Fruit fly (Drosophila melanogaster): ENCODE measurements around the gene CG17919.

The CG17919 gene

DNA sequence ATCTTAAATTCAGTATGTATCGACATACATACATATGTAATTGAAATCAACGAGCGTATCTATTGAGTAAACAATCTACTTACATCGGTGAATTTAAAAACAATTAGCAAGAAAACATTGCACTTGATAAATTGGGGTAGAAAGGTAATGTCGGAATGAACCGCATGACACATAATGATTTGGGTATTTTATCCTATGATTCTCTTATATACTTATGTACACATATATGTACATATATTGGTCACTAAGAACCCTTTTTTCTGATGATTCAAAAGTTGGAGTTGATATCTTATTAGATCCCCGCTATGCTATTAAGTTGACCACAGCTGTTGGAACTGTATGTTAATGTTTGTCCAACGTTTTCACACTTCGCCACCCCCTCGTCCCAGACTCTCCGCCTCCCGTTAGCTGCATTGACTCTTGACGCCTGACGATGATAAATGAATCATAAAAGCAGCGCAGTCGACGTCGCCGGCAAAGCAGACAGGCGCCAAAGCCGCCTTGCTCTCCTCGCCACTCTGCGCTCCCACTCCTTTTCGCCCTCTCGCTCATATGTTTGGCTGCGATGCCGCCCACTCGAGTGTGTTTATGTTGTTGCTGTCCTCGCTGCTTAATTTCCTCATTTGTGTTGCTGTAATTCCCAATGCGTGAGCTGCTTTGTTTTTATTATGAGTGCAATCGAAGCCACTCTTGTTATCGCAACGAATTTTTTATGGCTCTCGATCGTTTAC lies 9.2 kb downstream of the CG17919 start (continued):
- TF ChIP-seq CG4360 (GFP tag; IDR thresholded peaks at IDR 0.05) (peak; percentile 76), stc (GFP tag; IDR thresholded peaks at IDR 0.05) (0 out of 2 replicates have a peak, but pooled peaks have one; percentile 10), z (GFP tag; IDR thresholded peaks at IDR 0.05) (peak; percentile 95), CG4424 (GFP tag; optimal IDR thresholded peaks at IDR 0.05) (peak; percentile 53), CG10321 (GFP tag; IDR thresholded peaks at IDR 0.05) (no peak), fd96Cb (tag; optimal IDR thresholded peaks at IDR 0.05) (peak; percentile 30), Ets65A (GFP tag) (no peak), CG1603 (tag; optimal IDR thresholded peaks at IDR 0.05) (peak; percentile 33), CG10147 (GFP tag; optimal IDR thresholded peaks at IDR 0.05) (peak; percentile 5), BtbVII (GFP tag; optimal IDR thresholded peaks at IDR 0.05) (no peak), CG3995 (GFP tag; optimal IDR thresholded peaks at IDR 0.05) (no peak), danr (GFP tag; IDR thresholded peaks at IDR 0.05) (no peak), ttk (GFP tag; IDR thresholded peaks at IDR 0.05) (no peak), vfl (GFP tag; optimal IDR thresholded peaks at IDR 0.05) (no peak), CG12155 (GFP tag; optimal IDR thresholded peaks at IDR 0.05) (no peak), CG17186 (GFP tag; optimal IDR thresholded peaks at IDR 0.05) (no peak), ERR (GFP tag; optimal IDR thresholded peaks at IDR 0.05) (no peak), bcd (GFP tag; optimal IDR thresholded peaks at IDR 0.05) (peak; percentile 39), tna (GFP tag; IDR thresholded peaks at IDR 0.05; ENCODE audit: partially characterized antibody) (no peak; the same call in 1 of the 2 replicates), abd-A (tag; optimal IDR thresholded peaks at IDR 0.05) (no peak), chif (GFP tag; optimal IDR thresholded peaks at IDR 0.05) (no peak), CG30020 (tag; optimal IDR thresholded peaks at IDR 0.05) (no peak), CG6689 (GFP tag; IDR thresholded peaks at IDR 0.05) (peak; percentile 39; the same call in 1 of the 2 replicates), org-1 (GFP tag; optimal IDR thresholded peaks at IDR 0.05) (peak; percentile 54), ewg (GFP tag; optimal IDR thresholded peaks at IDR 0.05) (peak; percentile 18), gce (GFP tag; IDR thresholded peaks at IDR 0.05) (no peak), odd (GFP tag; optimal IDR thresholded peaks at IDR 0.05) (peak; percentile 3), her (GFP tag; optimal IDR thresholded peaks at IDR 0.05) (no peak), tup (GFP tag; optimal IDR thresholded peaks at IDR 0.05) (no peak), Dfd (GFP tag; optimal IDR thresholded peaks at IDR 0.05) (no peak), hth (optimal IDR thresholded peaks at IDR 0.05) (no peak), ato (GFP tag; IDR thresholded peaks at IDR 0.05; ENCODE audit: partially characterized antibody) (no peak), CG31365 (tag; optimal IDR thresholded peaks at IDR 0.05) (no peak), CG1024 (GFP tag; IDR thresholded peaks at IDR 0.05) (no peak), wor (GFP tag; IDR thresholded peaks at IDR 0.05) (no peak), pum (GFP tag; optimal IDR thresholded peaks at IDR 0.05) (no peak), CG31441 (GFP tag; IDR thresholded peaks at IDR 0.05) (peak; percentile 29; the same call in 1 of the 2 replicates), bigmax (GFP tag; optimal IDR thresholded peaks at IDR 0.05) (no peak), Dad (GFP tag; optimal IDR thresholded peaks at IDR 0.05) (no peak), CG17802 (tag; optimal IDR thresholded peaks at IDR 0.05) (no peak), cato (GFP tag; optimal IDR thresholded peaks at IDR 0.05; ENCODE audit: borderline replicate concordance) (no peak), otp (GFP tag; IDR thresholded peaks at IDR 0.05) (0 out of 3 replicates have a peak, but pooled peaks have one; percentile 9), CG4617 (GFP tag; optimal IDR thresholded peaks at IDR 0.05; ENCODE audit: borderline replicate concordance) (no peak), bab2 (GFP tag; optimal IDR thresholded peaks at IDR 0.05) (no peak), chm (GFP tag; IDR thresholded peaks at IDR 0.05) (no peak), CG16863 (GFP tag; optimal IDR thresholded peaks at IDR 0.05) (no peak), D (optimal IDR thresholded peaks at IDR 0.05) (no peak), D (GFP tag; optimal IDR thresholded peaks at IDR 0.05) (peak; percentile 58), CG7372 (GFP tag; IDR thresholded peaks at IDR 0.05) (no peak), Lpt (GFP tag; optimal IDR thresholded peaks at IDR 0.05) (no peak), p53 (GFP tag; optimal IDR thresholded peaks at IDR 0.05) (no peak)

Data from whole organism, embryonic.